Worm (Caenorhabditis elegans) whole organism, midembryonic: ENCODE measurements around the gene znf-207.

Source experiments
- T22C8.4 ChIP-seq: fragments of 200-800 bp; sonication (Bioruptor generic); IDR thresholded peaks from 2 replicates; pipeline ENCODE4 v1.3.6; 2022; ENCODE audit warnings: missing genetic modification characterization, missing compliant biosample characterization
- cog-1 ChIP-seq: sonication (generic microtip); optimal IDR thresholded peaks from 2 replicates; lab custom pipeline; 2016; ENCODE audit warnings: missing genetic modification characterization, missing compliant biosample characterization
- flt-1 ChIP-seq: fragments of 200-800 bp; sonication (Bioruptor generic); IDR thresholded peaks from 2 replicates; pipeline ENCODE4 v1.3.6; 2022; ENCODE audit warnings: missing genetic modification characterization, missing compliant biosample characterization
- klf-2 ChIP-seq: fragments of 200-800 bp; sonication (Bioruptor generic); conservative IDR thresholded peaks from 2 replicates; pipeline ENCODE4 v1.3.6; 2022; ENCODE audit warnings: missing genetic modification reagents, missing genetic modification characterization, missing compliant biosample characterization
- med-1 ChIP-seq: sonication (generic microtip); optimal IDR thresholded peaks from 2 replicates; lab custom pipeline; 2017; ENCODE audit warnings: missing genetic modification characterization, mild to moderate bottlenecking, missing compliant biosample characterization, antibody characterized with exemption, missing genetic modification reagents; ENCODE audit not compliant: insufficient read depth
- ref-1 ChIP-seq: fragments of 200-800 bp; sonication (Bioruptor generic); conservative IDR thresholded peaks from 2 replicates; pipeline ENCODE4 v1.3.6; 2022; ENCODE audit warnings: missing genetic modification reagents, missing genetic modification characterization, missing compliant biosample characterization
- tab-1 ChIP-seq: fragments of 200-800 bp; sonication (Bioruptor generic); IDR thresholded peaks from 2 replicates; pipeline ENCODE4 v1.3.6; 2022; ENCODE audit warnings: missing genetic modification characterization, missing compliant biosample characterization
- ztf-23 ChIP-seq: fragments of 200-800 bp; sonication (Bioruptor generic); IDR thresholded peaks from 2 replicates; pipeline ENCODE4 v1.3.6; 2022; ENCODE audit warnings: missing genetic modification reagents, missing genetic modification characterization, missing compliant biosample characterization
- ztf-29 ChIP-seq: fragments of 200-800 bp; sonication (Bioruptor generic); IDR thresholded peaks from 2 replicates; pipeline ENCODE4 v1.3.6; 2022; ENCODE audit warnings: missing genetic modification reagents, missing genetic modification characterization, missing compliant biosample characterization

The znf-207 gene

DNA sequence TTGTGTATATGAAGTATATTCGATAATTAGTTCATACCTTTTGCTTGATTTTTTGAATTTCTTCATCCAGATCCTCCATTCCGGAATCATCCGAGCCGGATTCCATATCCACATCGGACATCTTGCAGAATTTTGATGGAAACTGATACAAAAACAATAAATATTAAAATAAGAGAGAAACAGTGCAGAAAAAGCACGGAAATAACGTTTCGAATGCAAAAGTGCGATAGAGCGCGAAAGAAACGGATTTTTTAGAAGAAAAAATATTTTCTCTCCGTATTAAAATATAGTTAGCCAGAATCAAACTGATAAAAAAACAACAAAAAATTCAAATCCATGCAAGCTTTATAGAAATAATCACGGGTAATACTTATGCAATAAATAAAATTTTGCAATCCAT, 22.0 kb downstream of the znf-207 start, which contains the start of gene sart-3:
Gene sart-3, minus strand, starts transcription at position 219 of the 400 bp plus-strand sequence.
- TF ChIP-seq flt-1: no peak
- no peak for TF ChIP-seq klf-2 (GFP tag; lab: Robert Waterston, UW)
- TF ChIP-seq cog-1 (tag; lab: Kevin White, UChicago): no peak
- no peak for TF ChIP-seq ztf-29 (GFP tag; lab: Robert Waterston, UW)
- no peak for TF ChIP-seq med-1 (GFP tag; lab: Kevin White, UChicago)
- no peak for TF ChIP-seq ztf-23 (GFP tag; lab: Robert Waterston, UW)
- TF ChIP-seq tab-1 (GFP tag; lab: Robert Waterston, UW): no peak
- no peak for TF ChIP-seq T22C8.4 (GFP tag; lab: Robert Waterston, UW)
- TF ChIP-seq ref-1 (GFP tag; lab: Robert Waterston, UW): no peak

DNA sequence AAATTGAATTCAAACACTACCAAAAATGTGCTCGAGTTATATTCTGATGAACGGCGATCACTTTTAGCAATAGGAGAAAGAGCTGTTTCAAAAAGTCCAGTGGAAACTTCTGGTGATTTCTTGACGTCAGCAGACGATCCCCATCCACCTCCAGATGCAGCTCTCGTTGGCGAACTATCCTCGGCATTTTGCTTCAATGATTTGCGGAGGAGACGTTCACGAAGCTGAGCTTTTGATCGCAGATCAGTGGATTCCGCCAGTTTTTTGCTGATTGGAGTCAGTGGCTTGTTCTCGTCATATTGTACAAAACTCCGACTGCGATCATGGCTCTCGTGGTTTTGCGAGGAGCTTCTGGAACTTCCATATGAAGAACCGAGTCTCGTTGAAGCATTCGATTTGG, 25.4 kb downstream of the znf-207 start:
- TF ChIP-seq tab-1 (GFP tag; lab: Robert Waterston, UW): no peak
- no peak for TF ChIP-seq ztf-23 (GFP tag; lab: Robert Waterston, UW)
- no peak for TF ChIP-seq T22C8.4 (GFP tag; lab: Robert Waterston, UW)
- no peak for TF ChIP-seq klf-2 (GFP tag; lab: Robert Waterston, UW)
- no peak for TF ChIP-seq flt-1

DNA sequence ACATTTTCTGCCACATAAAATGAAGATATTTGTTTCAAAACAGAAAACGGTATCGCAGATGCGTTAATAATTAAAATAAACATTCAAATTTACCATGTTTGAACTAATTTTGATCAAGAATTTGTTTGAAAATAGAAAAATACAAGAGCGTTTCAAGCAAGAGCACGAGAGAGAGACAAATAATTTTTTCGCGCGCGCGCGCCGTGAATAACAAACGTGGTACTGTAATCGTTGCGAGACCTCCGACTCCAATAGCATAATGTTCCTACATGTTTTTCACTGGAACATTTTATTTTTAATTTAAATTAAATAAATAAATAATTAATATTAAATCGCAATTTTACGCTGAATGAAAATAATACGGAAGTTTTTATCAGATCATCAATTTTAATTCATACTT, 26.2 kb downstream of the znf-207 start, which contains the start of gene F54E12.2:
Gene F54E12.2, minus strand, starts transcription at position 164 of the 400 bp plus-strand sequence.
- TF ChIP-seq ztf-23 (GFP tag; lab: Robert Waterston, UW): no peak
- no peak for TF ChIP-seq flt-1
- TF ChIP-seq tab-1 (GFP tag; lab: Robert Waterston, UW): no peak
- no peak for TF ChIP-seq ref-1 (GFP tag; lab: Robert Waterston, UW)

DNA sequence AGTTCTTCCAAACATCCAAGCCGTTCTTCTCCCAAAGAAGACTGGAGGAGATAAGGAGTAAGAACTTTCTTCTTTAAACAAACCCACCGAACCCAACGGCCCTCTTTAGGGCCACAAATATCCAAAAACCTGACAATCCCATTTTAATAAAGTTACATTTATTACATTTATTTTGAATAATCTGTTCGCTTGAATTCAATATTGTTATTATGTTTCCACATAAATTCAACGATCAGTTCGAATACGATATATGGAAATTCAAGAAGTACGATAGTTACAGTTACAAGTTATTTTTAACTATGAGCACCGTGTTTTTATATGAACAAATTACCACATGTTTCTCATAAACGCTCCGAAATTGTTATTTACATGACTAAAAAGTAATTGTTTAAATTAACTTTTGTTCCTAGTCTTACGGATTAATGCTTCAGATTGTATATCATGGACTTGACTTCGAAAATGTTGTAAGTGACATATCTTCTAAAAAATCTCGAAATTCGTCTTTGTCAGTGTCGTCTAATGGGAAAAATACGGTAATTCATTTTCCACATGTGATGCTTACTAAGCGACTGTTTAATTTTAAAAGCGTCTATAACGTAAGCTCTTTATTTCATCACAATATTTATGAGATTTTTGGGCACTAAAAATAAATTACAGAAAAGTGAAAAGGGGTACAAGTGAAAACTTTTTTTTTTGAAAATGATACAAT, 30.1 kb downstream of the znf-207 start:
- TF ChIP-seq ztf-23 (GFP tag; lab: Robert Waterston, UW) (no peak), ref-1 (GFP tag; lab: Robert Waterston, UW) (no peak), klf-2 (GFP tag; lab: Robert Waterston, UW) (no peak), ztf-29 (GFP tag; lab: Robert Waterston, UW) (no peak), T22C8.4 (GFP tag; lab: Robert Waterston, UW) (no peak), med-1 (GFP tag; lab: Kevin White, UChicago) (no peak), cog-1 (tag; lab: Kevin White, UChicago) (no peak), flt-1 (no peak), tab-1 (GFP tag; lab: Robert Waterston, UW) (no peak)

DNA sequence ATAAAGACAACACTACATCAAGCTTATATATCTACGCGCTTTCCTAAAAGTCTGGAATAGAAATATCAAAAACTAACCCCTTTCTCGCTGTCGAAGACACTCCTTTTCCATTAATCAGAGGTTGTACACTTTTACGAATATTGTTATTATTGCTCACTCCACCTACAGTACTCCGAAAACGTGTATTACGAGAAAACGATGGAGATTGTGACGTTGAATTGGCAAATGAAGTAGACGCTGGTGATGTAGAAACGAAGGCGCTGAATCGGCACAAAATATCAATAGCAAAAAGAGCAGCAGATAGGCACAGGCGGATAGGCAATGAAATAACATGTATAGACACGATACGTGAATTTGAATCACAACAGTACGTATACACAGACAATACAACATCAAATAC, 33.5 kb downstream of the znf-207 start:
- TF ChIP-seq tab-1 (GFP tag; lab: Robert Waterston, UW): no peak
- no peak for TF ChIP-seq flt-1
- no peak for TF ChIP-seq med-1 (GFP tag; lab: Kevin White, UChicago)
- no peak for TF ChIP-seq klf-2 (GFP tag; lab: Robert Waterston, UW)
- TF ChIP-seq ztf-23 (GFP tag; lab: Robert Waterston, UW): no peak
- TF ChIP-seq ztf-29 (GFP tag; lab: Robert Waterston, UW): no peak
- TF ChIP-seq T22C8.4 (GFP tag; lab: Robert Waterston, UW): no peak
- TF ChIP-seq ref-1 (GFP tag; lab: Robert Waterston, UW): no peak
- no peak for TF ChIP-seq cog-1 (tag; lab: Kevin White, UChicago)

DNA sequence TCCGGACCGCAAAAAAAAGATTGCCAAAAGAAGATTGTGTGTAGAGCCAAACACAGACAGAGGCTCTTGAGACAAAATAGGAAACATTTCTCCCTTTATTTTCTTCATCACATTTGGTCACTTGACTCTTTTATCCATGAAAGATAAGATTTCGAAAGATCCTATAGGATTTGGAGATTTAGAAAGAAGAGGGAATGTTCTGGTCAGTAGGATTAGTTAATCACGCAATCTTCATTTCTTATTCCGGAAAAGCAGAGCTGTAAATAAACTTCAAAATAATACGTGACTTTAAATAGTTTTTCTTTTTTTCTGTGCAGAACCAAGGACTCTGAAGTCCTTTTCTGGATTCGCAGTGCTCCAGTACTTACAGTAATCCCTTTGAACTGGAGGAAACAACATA, 36.5 kb downstream of the znf-207 start:
- no peak for TF ChIP-seq med-1 (GFP tag; lab: Kevin White, UChicago)
- no peak for TF ChIP-seq flt-1
- no peak for TF ChIP-seq klf-2 (GFP tag; lab: Robert Waterston, UW)
- no peak for TF ChIP-seq ref-1 (GFP tag; lab: Robert Waterston, UW)
- TF ChIP-seq T22C8.4 (GFP tag; lab: Robert Waterston, UW): no peak
- TF ChIP-seq cog-1 (tag; lab: Kevin White, UChicago): no peak
- TF ChIP-seq ztf-23 (GFP tag; lab: Robert Waterston, UW): no peak
- TF ChIP-seq tab-1 (GFP tag; lab: Robert Waterston, UW): no peak

DNA sequence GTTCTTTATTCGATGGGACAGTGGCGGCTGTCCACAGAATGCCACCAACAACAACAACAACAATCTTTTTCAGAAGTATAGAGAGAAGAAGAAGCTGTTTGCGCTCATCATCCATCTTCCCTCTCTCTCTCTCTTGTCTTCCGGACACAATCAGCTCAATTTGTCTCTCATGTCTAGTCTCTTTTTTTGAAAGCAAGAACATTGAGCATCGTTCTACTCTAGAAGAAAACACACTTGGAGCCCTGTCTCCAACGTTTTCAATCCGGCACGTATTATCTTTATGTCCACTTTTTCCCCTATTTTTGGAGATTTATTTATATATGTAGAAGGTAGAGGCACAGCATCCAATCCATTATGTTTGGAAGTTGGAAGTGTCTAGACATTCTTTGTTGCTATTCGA, 38.0 kb downstream of the znf-207 start:
- TF ChIP-seq cog-1 (tag; lab: Kevin White, UChicago): no peak
- no peak for TF ChIP-seq flt-1
- TF ChIP-seq med-1 (GFP tag; lab: Kevin White, UChicago): no peak
- no peak for TF ChIP-seq ref-1 (GFP tag; lab: Robert Waterston, UW)
- no peak for TF ChIP-seq tab-1 (GFP tag; lab: Robert Waterston, UW)
- TF ChIP-seq T22C8.4 (GFP tag; lab: Robert Waterston, UW): no peak
- no peak for TF ChIP-seq ztf-29 (GFP tag; lab: Robert Waterston, UW)
- no peak for TF ChIP-seq ztf-23 (GFP tag; lab: Robert Waterston, UW)
- no peak for TF ChIP-seq klf-2 (GFP tag; lab: Robert Waterston, UW)

DNA sequence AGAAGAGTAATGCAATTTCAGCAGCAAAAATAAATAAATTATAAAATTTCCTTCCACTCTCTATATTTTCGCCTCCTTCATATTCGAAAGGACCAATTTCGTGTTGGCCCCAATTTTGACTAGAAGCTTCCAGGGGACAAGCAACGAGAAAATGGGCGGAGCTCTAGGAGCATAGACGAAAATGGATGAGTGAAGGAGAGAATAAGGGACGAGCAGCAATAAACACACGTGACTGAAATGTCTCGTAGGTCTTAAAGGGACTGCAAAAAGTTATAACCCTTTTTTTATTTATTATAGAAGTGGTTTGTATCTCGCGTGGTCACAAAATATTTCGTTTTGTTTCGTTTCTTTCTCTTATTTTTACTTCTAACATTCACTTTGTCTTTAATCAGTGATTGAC, 39.0 kb downstream of the znf-207 start:
- no peak for TF ChIP-seq flt-1

DNA sequence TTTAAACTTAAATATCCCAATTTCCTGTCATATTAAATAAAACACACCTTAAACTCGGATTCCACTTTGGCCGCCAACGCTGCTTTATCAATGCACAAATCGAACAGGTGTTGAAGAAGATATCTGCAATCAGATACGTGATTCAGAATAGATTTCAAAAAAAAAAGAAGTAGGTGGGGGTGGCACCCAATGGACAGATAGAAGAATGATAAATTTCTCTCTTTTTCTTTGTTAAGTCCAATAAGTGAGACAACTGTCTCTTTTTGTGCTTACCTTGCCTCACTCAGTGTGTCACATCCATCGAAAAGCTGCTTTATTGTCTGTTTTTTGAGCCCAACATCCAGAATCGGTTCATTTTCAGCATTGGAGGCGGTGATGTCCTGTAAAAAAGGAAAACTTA, 40.0 kb downstream of the znf-207 start:
- TF ChIP-seq ref-1 (GFP tag; lab: Robert Waterston, UW): no peak
- TF ChIP-seq med-1 (GFP tag; lab: Kevin White, UChicago): no peak
- no peak for TF ChIP-seq tab-1 (GFP tag; lab: Robert Waterston, UW)
- no peak for TF ChIP-seq ztf-23 (GFP tag; lab: Robert Waterston, UW)
- no peak for TF ChIP-seq klf-2 (GFP tag; lab: Robert Waterston, UW)
- TF ChIP-seq T22C8.4 (GFP tag; lab: Robert Waterston, UW): no peak
- no peak for TF ChIP-seq cog-1 (tag; lab: Kevin White, UChicago)
- TF ChIP-seq ztf-29 (GFP tag; lab: Robert Waterston, UW): no peak
- no peak for TF ChIP-seq flt-1
